Fruit fly (Drosophila melanogaster): ENCODE data around the gene Diap1.
A peak's percentile ranks its signal among the peaks of the same experiment; 100 is the strongest.

The Diap1 gene

DNA sequence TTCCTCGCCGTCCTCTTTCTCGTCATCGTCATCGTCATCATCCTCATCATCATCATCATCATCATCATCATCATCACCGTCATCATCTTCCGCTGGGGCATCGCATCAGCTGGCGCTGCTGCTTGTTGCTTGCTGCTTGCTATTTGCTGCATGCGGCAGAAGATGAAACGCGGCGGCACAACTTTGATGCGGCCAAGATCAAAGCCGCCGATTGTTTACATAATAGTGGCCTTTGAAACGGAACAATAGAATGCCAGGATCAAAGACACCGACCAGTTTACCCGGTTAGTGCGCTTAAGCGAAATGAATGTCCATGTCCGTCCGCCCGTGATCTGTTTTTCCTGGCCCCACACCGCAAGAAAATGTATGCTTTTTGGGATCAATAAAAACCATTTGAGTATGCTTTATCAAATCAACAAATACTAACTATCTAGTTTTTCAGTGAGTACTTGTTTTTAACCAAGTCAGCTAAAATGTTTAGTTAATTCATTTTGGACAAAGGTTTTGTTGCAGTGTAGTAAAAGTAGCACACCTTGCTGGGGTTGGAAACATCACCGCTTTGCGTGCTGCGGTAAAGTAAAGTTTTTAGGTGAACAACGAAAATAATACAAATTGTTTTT, 29.7 kb downstream of the Diap1 start (continued):
- no peak for TF ChIP-seq Lim3 (GFP tag; IDR thresholded peaks at IDR 0.05)
- no peak for TF ChIP-seq Doc3 (GFP tag; IDR thresholded peaks at IDR 0.05; ENCODE audit: partially characterized antibody)
- peak; percentile 28 for TF ChIP-seq CG3163 (GFP tag; optimal IDR thresholded peaks at IDR 0.05)
- TF ChIP-seq bigmax (GFP tag; optimal IDR thresholded peaks at IDR 0.05) = no peak
- peak; percentile 93 for TF ChIP-seq sens (GFP tag)
- peak; percentile 57 for TF ChIP-seq Six4 (GFP tag; optimal IDR thresholded peaks at IDR 0.05)
- no peak for TF ChIP-seq sima (GFP tag; optimal IDR thresholded peaks at IDR 0.05)
- TF ChIP-seq CG10267 (tag; optimal IDR thresholded peaks at IDR 0.05) = peak; percentile 73
- TF ChIP-seq CG8359 (GFP tag; optimal IDR thresholded peaks at IDR 0.05; ENCODE audit: borderline replicate concordance) = peak; percentile 37
- TF ChIP-seq bsh (GFP tag; optimal IDR thresholded peaks at IDR 0.05) = peak in 1 of 2 experiments; percentile 74
- peak; percentile 50 for TF ChIP-seq tio (GFP tag; optimal IDR thresholded peaks at IDR 0.05)
- TF ChIP-seq Sox102F (GFP tag; optimal IDR thresholded peaks at IDR 0.05) = peak; percentile 59
- TF ChIP-seq jigr1 (GFP tag; IDR thresholded peaks at IDR 0.05) = no peak
- TF ChIP-seq fu2 (GFP tag; optimal IDR thresholded peaks at IDR 0.05) = no peak
- no peak for TF ChIP-seq CG7357 (GFP tag; IDR thresholded peaks at IDR 0.05)
- TF ChIP-seq CG15479 (GFP tag; optimal IDR thresholded peaks at IDR 0.05) = no peak
- no peak for TF ChIP-seq fd64A (GFP tag; optimal IDR thresholded peaks at IDR 0.05)
- peak; percentile 14 for TF ChIP-seq CG8290 (GFP tag; optimal IDR thresholded peaks at IDR 0.05)
- TF ChIP-seq CG8290 (tag; optimal IDR thresholded peaks at IDR 0.05) = peak; percentile 30 to 31
- no peak for TF ChIP-seq CrebB (tag; optimal IDR thresholded peaks at IDR 0.05)
- TF ChIP-seq salm (tag; optimal IDR thresholded peaks at IDR 0.05) = no peak
- TF ChIP-seq gfzf (GFP tag; optimal IDR thresholded peaks at IDR 0.05) = no peak
- TF ChIP-seq sd (tag; optimal IDR thresholded peaks at IDR 0.05) = no peak
- TF ChIP-seq CG2875 (GFP tag; optimal IDR thresholded peaks at IDR 0.05) = no peak

DNA sequence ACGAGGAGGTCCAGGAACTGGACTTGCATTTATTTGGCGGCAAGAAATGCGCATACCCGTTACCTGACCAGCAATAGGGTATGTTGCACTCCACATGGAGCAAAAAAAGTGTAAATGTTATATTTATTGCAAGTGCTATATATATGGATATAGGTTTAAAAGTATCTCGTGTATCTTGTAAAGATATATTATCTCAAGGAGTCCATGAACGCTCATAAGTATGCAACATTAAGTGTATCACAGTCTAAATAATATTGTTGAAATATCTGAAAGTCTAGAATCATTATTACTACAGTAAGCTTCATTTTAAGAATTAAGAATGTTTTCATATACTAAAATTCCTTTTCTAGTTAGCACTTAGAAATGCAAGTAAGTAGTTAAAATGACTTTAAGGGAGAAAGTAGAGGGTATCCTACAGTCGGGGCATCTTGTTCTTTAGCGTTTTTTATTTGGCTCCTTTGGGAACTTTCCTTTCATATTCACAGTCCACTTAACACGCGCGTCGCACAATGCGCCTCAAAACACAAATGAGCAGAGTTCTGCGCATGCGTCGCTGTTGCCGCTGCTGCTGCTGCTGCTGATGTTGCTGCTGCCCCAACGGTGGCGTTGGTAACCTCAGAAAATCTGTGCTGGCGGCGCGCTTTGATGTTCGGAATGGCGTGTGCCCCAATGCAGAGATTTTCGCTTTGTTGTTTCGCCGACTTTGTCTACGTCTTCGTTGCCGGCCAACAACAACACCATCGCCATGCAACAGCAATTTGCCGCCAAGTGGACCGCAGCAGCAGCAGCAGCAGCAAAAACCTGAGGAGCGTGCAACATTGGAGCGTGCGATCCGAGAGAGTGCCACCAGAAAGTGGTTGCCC, 31.5 kb downstream of the Diap1 start:
- peak; percentile 28; the same call in 1 of the 2 replicates for TF ChIP-seq Oaz (GFP tag; IDR thresholded peaks at IDR 0.05)
- peak; percentile 11 for TF ChIP-seq dmrt11E (tag; optimal IDR thresholded peaks at IDR 0.05)
- TF ChIP-seq hb (GFP tag; IDR thresholded peaks at IDR 0.05; ENCODE audit: partially characterized antibody) = no peak
- TF ChIP-seq CG11456 (GFP tag; IDR thresholded peaks at IDR 0.05) = 0 out of 3 replicates have a peak, but pooled peaks have one; percentile 59
- no peak for TF ChIP-seq tna (GFP tag; IDR thresholded peaks at IDR 0.05; ENCODE audit: partially characterized antibody)
- no peak for TF ChIP-seq Taf1 (GFP tag; IDR thresholded peaks at IDR 0.05)
- TF ChIP-seq CG2129 (GFP tag; IDR thresholded peaks at IDR 0.05; ENCODE audit: partially characterized antibody) = no peak
- no peak for TF ChIP-seq sd (tag; optimal IDR thresholded peaks at IDR 0.05)
- TF ChIP-seq CG8765 (GFP tag; IDR thresholded peaks at IDR 0.05) = no peak
- peak in 1 of 2 experiments; percentile 65 for TF ChIP-seq pan (optimal IDR thresholded peaks at IDR 0.05)
- peak in 1 of 2 experiments; percentile 66 for TF ChIP-seq pan (GFP tag; optimal IDR thresholded peaks at IDR 0.05 in 1 of 2, IDR thresholded peaks at IDR 0.05 in 1 of 2)
- peak; percentile 86 for TF ChIP-seq Ets65A (GFP tag)
- TF ChIP-seq CG6175 (GFP tag; IDR thresholded peaks at IDR 0.05) = 0 out of 3 replicates have a peak, but pooled peaks have one; percentile 23
- peak in 1 of 3 experiments; percentile 8 for TF ChIP-seq lola (GFP tag; optimal IDR thresholded peaks at IDR 0.05)
- peak; percentile 60 for TF ChIP-seq CG4360 (GFP tag; IDR thresholded peaks at IDR 0.05)
